Worm (Caenorhabditis elegans): Measurements from ENCODE around the gene gba-1.
"Not testable (repeated sequence)": the region's sequence is repeated elsewhere in the genome, so short reads cannot be mapped to it uniquely, and the experiment has no call there.

Gene gba-1

ce11 chrII:2153708-2154107 lies 22.8 kb upstream of the gba-1 start, which contains the start of gene math-18:
TSS of gene math-18 (plus strand) at chrII:2154008.
- TF ChIP-seq skn-1, ztf-11, sptf-1 (tag; optimal IDR thresholded peaks at IDR 0.05): not testable (repeated sequence)

ce11 chrII:2163370-2163882 lies 13.1 kb upstream of the gba-1 start, which contains the start of gene C33C12.11:
TSS of gene C33C12.11 (minus strand) at chrII:2163832.
- TF ChIP-seq elt-2 (tag; optimal IDR thresholded peaks at IDR 0.05); fkh-4 (tag; optimal IDR thresholded peaks at IDR 0.05; ENCODE audit: borderline replicate concordance); pqm-1 (tag; optimal IDR thresholded peaks at IDR 0.05): not testable (repeated sequence)

ce11 chrII:2166376-2166775 lies 10.2 kb upstream of the gba-1 start, which contains the start of gene C33C12.4:
TSS of gene C33C12.4 (minus strand) at chrII:2166476.
- TF ChIP-seq isw-1 (GFP tag; IDR thresholded peaks at IDR 0.05) (no peak), sup-37 (GFP tag; optimal IDR thresholded peaks at IDR 0.05) (no peak), C04F5.9 (tag; optimal IDR thresholded peaks at IDR 0.05) (no peak), dsc-1 (tag; optimal IDR thresholded peaks at IDR 0.05) (no peak), egl-27 (tag; optimal IDR thresholded peaks at IDR 0.05) (no peak), nhr-28 (tag; optimal IDR thresholded peaks at IDR 0.05) (no peak), ztf-11 (tag; optimal IDR thresholded peaks at IDR 0.05) (no peak), nhr-12 (tag; optimal IDR thresholded peaks at IDR 0.05) (no peak), efl-1 (optimal IDR thresholded peaks at IDR 0.05) (no peak), efl-1 (GFP tag; optimal IDR thresholded peaks at IDR 0.05 in 1 of 2) (no peak)

- no peak for TF ChIP-seq lin-13 (GFP tag; optimal IDR thresholded peaks at IDR 0.05)
These were observed 8.2 kb upstream of the gba-1 start, which contains the start of gene fbxb-38 for ce11 chrII:2168374-2168773. TSS of gene fbxb-38 (minus strand) at chrII:2168763.

ce11 chrII:2170085-2170484 lies 6.5 kb upstream of the gba-1 start, which contains the start of gene C33C12.12:
TSS of gene C33C12.12 (minus strand) at chrII:2170185.
- TF ChIP-seq lin-15B (tag; optimal IDR thresholded peaks at IDR 0.05) (no peak), pax-3 (tag; optimal IDR thresholded peaks at IDR 0.05) (no peak), unc-86 (tag; optimal IDR thresholded peaks at IDR 0.05) (no peak), zip-4 (GFP tag; optimal IDR thresholded peaks at IDR 0.05) (no peak), mab-9 (GFP tag; IDR thresholded peaks at IDR 0.05) (no peak), nhr-28 (tag; optimal IDR thresholded peaks at IDR 0.05) (no peak), nhr-76 (tag; optimal IDR thresholded peaks at IDR 0.05) (no peak), ces-1 (GFP tag; optimal IDR thresholded peaks at IDR 0.05) (no peak), skn-1 (tag; optimal IDR thresholded peaks at IDR 0.05) (no peak)

- TF ChIP-seq unc-30 (tag; optimal IDR thresholded peaks at IDR 0.05) (no peak), blmp-1 (tag; optimal IDR thresholded peaks at IDR 0.05) (no peak), ceh-63 (GFP tag; optimal IDR thresholded peaks at IDR 0.05) (no peak), ceh-88 (GFP tag; IDR thresholded peaks at IDR 0.05) (no peak), alr-1 (tag; optimal IDR thresholded peaks at IDR 0.05; ENCODE audit: borderline replicate concordance) (no peak), ztf-11 (tag; optimal IDR thresholded peaks at IDR 0.05) (no peak), nhr-19 (GFP tag; conservative IDR thresholded peaks at IDR 0.05) (no peak), lin-13 (GFP tag; optimal IDR thresholded peaks at IDR 0.05) (no peak), nhr-237 (tag; optimal IDR thresholded peaks at IDR 0.05) (no peak)
These were observed 1.2 kb upstream of the gba-1 start, which contains the start of gene C33C12.7 for ce11 chrII:2175367-2175766. TSS of gene C33C12.7 (minus strand) at chrII:2175467.

ce11 chrII:2177735-2178134 lies 1.2 kb downstream of the gba-1 start:
- no peak for TF ChIP-seq lir-3 (tag; optimal IDR thresholded peaks at IDR 0.05; ENCODE audit: poor library complexity)
- TF ChIP-seq lin-14 (GFP tag; optimal IDR thresholded peaks at IDR 0.05) = no peak
- TF ChIP-seq egl-13 (tag; optimal IDR thresholded peaks at IDR 0.05) = no peak
- no peak for TF ChIP-seq ceh-82 (tag; optimal IDR thresholded peaks at IDR 0.05)
- no peak for TF ChIP-seq mef-2 (tag; optimal IDR thresholded peaks at IDR 0.05)
- TF ChIP-seq nhr-11 (tag; optimal IDR thresholded peaks at IDR 0.05) = no peak
- no peak for TF ChIP-seq nhr-71 (tag; optimal IDR thresholded peaks at IDR 0.05)
- TF ChIP-seq grh-1 (GFP tag; IDR thresholded peaks at IDR 0.05) = no peak
- TF ChIP-seq ceh-63 (GFP tag; optimal IDR thresholded peaks at IDR 0.05) = no peak
- no peak for TF ChIP-seq nhr-12 (tag; optimal IDR thresholded peaks at IDR 0.05)
- no peak for TF ChIP-seq ces-1 (GFP tag; optimal IDR thresholded peaks at IDR 0.05)
- TF ChIP-seq C34B4.2 (tag; optimal IDR thresholded peaks at IDR 0.05) = no peak
- no peak for TF ChIP-seq zip-4 (GFP tag; optimal IDR thresholded peaks at IDR 0.05)
- TF ChIP-seq nhr-85 (tag) = no peak
- no peak for TF ChIP-seq fkh-4 (tag; optimal IDR thresholded peaks at IDR 0.05; ENCODE audit: borderline replicate concordance)
- no peak for TF ChIP-seq snpc-4 (tag; optimal IDR thresholded peaks at IDR 0.05)

Data from whole organism, L1 larva.